Fruit fly (Drosophila melanogaster) whole organism, embryonic: ENCODE results near the gene CG11279.
A peak's percentile ranks its signal among the peaks of the same experiment; 100 is the strongest.

Experiments
- Awh ChIP-seq: fragments of 200-800 bp; sonication (Bioruptor generic); IDR thresholded peaks from 2 replicates; pipeline ENCODE4, ENCODE4 v1.3.6; 2022; ENCODE audit warnings: missing biosample characterization, missing genetic modification characterization
- Bdp1 ChIP-seq: fragments of 200-800 bp; sonication (Bioruptor generic); optimal IDR thresholded peaks from 3 replicates; lab custom pipeline; 2016; ENCODE audit warnings: missing biosample characterization, missing genetic modification characterization
- Bgb ChIP-seq: fragments of 200-800 bp; sonication (Bioruptor generic); IDR thresholded peaks from 2 replicates; pipeline ENCODE4 v1.3.6; 2022; ENCODE audit warnings: missing biosample characterization, missing genetic modification characterization; ENCODE audit not compliant: partially characterized antibody
- C15 ChIP-seq: fragments of 200-800 bp; sonication (Bioruptor generic); IDR thresholded peaks from 3 replicates; pipeline ENCODE4 v1.3.6; 2022; ENCODE audit warnings: missing biosample characterization, missing genetic modification characterization
- CG11398 ChIP-seq: fragments of 200-800 bp; sonication (Bioruptor generic); optimal IDR thresholded peaks from 2 replicates; lab custom pipeline; 2016; ENCODE audit warnings: missing biosample characterization, missing genetic modification characterization
- CG11456 ChIP-seq: fragments of 200-800 bp; sonication (Bioruptor generic); IDR thresholded peaks from 3 replicates; pipeline ENCODE4 v1.3.6; 2022; ENCODE audit warnings: missing biosample characterization, missing genetic modification characterization
- CG12659 ChIP-seq: fragments of 200-800 bp; sonication (Bioruptor generic); optimal IDR thresholded peaks from 3 replicates; lab custom pipeline; 2017; ENCODE audit warnings: mild to moderate bottlenecking, missing biosample characterization, missing genetic modification reagents, missing genetic modification characterization
- CG13287 ChIP-seq: fragments of 200-800 bp; sonication (Bioruptor generic); IDR thresholded peaks from 2 replicates; pipeline ENCODE4 v1.3.6; 2022; ENCODE audit warnings: missing biosample characterization, missing genetic modification characterization; ENCODE audit not compliant: partially characterized antibody
- CG2712 ChIP-seq: fragments of 200-800 bp; optimal IDR thresholded peaks from 3 replicates; lab custom pipeline; 2019; ENCODE audit warnings: missing biosample characterization, mild to moderate bottlenecking, missing genetic modification characterization, moderate library complexity
- CG3163 ChIP-seq: fragments of 200-800 bp; sonication (Bioruptor generic); optimal IDR thresholded peaks from 3 replicates; lab custom pipeline; 2016; ENCODE audit warnings: missing biosample characterization, missing genetic modification characterization
- CG32772 ChIP-seq: fragments of 200-800 bp; sonication (Bioruptor generic); IDR thresholded peaks from 2 replicates; pipeline ENCODE4 v1.3.6; 2022; ENCODE audit warnings: missing biosample characterization, missing genetic modification characterization
- CG3995 ChIP-seq: fragments of 200-800 bp; sonication (Bioruptor generic); optimal IDR thresholded peaks from 3 replicates; lab custom pipeline; 2016; ENCODE audit warnings: missing biosample characterization, missing genetic modification characterization
- CG42726 ChIP-seq: fragments of 200-800 bp; sonication (Bioruptor generic); IDR thresholded peaks from 2 replicates; pipeline ENCODE4 v1.3.6; 2022; ENCODE audit warnings: missing biosample characterization, missing genetic modification characterization; ENCODE audit not compliant: partially characterized antibody
- CG5245 ChIP-seq: fragments of 200-800 bp; sonication (Bioruptor generic); optimal IDR thresholded peaks from 3 replicates; lab custom pipeline; 2016; ENCODE audit warnings: missing biosample characterization, missing genetic modification characterization
- CG6175 ChIP-seq: fragments of 200-800 bp; sonication (Bioruptor generic); IDR thresholded peaks from 3 replicates; pipeline ENCODE4 v1.3.6; 2022; ENCODE audit warnings: missing biosample characterization, missing genetic modification characterization
- CG6272 ChIP-seq: fragments of 200-800 bp; sonication (Bioruptor generic); IDR thresholded peaks from 2 replicates; pipeline ENCODE4 v1.3.6; 2022; ENCODE audit warnings: missing biosample characterization, missing genetic modification characterization
- CG7372 ChIP-seq: fragments of 200-800 bp; sonication (Bioruptor generic); IDR thresholded peaks from 2 replicates; pipeline ENCODE4 v1.3.6; 2022; ENCODE audit warnings: missing biosample characterization, missing genetic modification characterization
- CG8478 ChIP-seq: fragments of >200 bp; optimal IDR thresholded peaks from 2 replicates; lab custom pipeline; 2018
- CG8944 ChIP-seq: fragments of 200-800 bp; sonication (Bioruptor generic); optimal IDR thresholded peaks from 3 replicates; lab custom pipeline; 2016; ENCODE audit warnings: missing biosample characterization, missing genetic modification characterization
- CTCF ChIP-seq: fragments of 200-800 bp; sonication (Bioruptor generic); optimal IDR thresholded peaks from 2 replicates; lab custom pipeline; 2017; ENCODE audit warnings: missing biosample characterization, mild to moderate bottlenecking, missing genetic modification characterization, moderate library complexity
- Chrac-16 ChIP-seq: fragments of 200-800 bp; sonication (Bioruptor generic); optimal IDR thresholded peaks from 3 replicates; lab custom pipeline; 2016; ENCODE audit warnings: missing biosample characterization, missing genetic modification characterization
- D19A ChIP-seq: fragments of 200-800 bp; optimal IDR thresholded peaks from 3 replicates; lab custom pipeline; 2019; ENCODE audit warnings: missing biosample characterization, mild to moderate bottlenecking, missing genetic modification characterization, moderate library complexity
- Dip3 ChIP-seq: fragments of 200-800 bp; sonication (Bioruptor generic); optimal IDR thresholded peaks from 3 replicates; lab custom pipeline; 2016; ENCODE audit warnings: missing biosample characterization, missing genetic modification characterization
- Dll ChIP-seq: fragments of 200-800 bp; sonication (Bioruptor generic); IDR thresholded peaks from 4 replicates; pipeline ENCODE4 v1.3.6; 2022; ENCODE audit warnings: missing biosample characterization, missing genetic modification characterization; ENCODE audit not compliant: partially characterized antibody
- Dp ChIP-seq: fragments of 200-800 bp; sonication (Bioruptor generic); optimal IDR thresholded peaks from 2 replicates; lab custom pipeline; 2018; ENCODE audit warnings: missing biosample characterization, mild to moderate bottlenecking, missing genetic modification characterization, moderate library complexity
- Gsc ChIP-seq: fragments of 200-800 bp; sonication (Bioruptor generic); IDR thresholded peaks from 2 replicates; pipeline ENCODE4 v1.3.6; 2022; ENCODE audit warnings: missing biosample characterization, missing genetic modification characterization
- HmgD ChIP-seq: fragments of 200-800 bp; sonication (Bioruptor generic); optimal IDR thresholded peaks from 3 replicates; lab custom pipeline; 2016; ENCODE audit warnings: missing biosample characterization, missing genetic modification characterization
- HmgZ ChIP-seq: fragments of 200-800 bp; sonication (Bioruptor generic); optimal IDR thresholded peaks from 2 replicates; lab custom pipeline; 2018; ENCODE audit warnings: missing biosample characterization, mild to moderate bottlenecking, missing genetic modification characterization
- MESR4 ChIP-seq: fragments of 200-800 bp; sonication (Bioruptor generic); optimal IDR thresholded peaks from 2 replicates; lab custom pipeline; 2018; ENCODE audit warnings: missing biosample characterization, mild to moderate bottlenecking, missing genetic modification characterization, moderate library complexity
- NC2β ChIP-seq: fragments of 200-800 bp; sonication (Bioruptor generic); optimal IDR thresholded peaks from 2 replicates; lab custom pipeline; 2016; ENCODE audit warnings: missing biosample characterization, missing genetic modification characterization
- NFAT ChIP-seq: fragments of 200-800 bp; sonication (Bioruptor generic); IDR thresholded peaks from 2 replicates; pipeline ENCODE4 v1.3.6; 2022; ENCODE audit warnings: missing biosample characterization, missing genetic modification characterization
- Nf-YB ChIP-seq: fragments of 200-800 bp; sonication (Bioruptor generic); optimal IDR thresholded peaks from 3 replicates; lab custom pipeline; 2019; ENCODE audit warnings: missing biosample characterization, mild to moderate bottlenecking, missing genetic modification characterization, moderate library complexity
- Nf-YC ChIP-seq: fragments of 200-800 bp; optimal IDR thresholded peaks from 3 replicates; lab custom pipeline; 2019; ENCODE audit warnings: missing biosample characterization, mild to moderate bottlenecking, missing genetic modification characterization, moderate library complexity
- Side ChIP-seq: fragments of 200-800 bp; sonication (Bioruptor generic); optimal IDR thresholded peaks from 2 replicates; lab custom pipeline; 2016; ENCODE audit warnings: missing biosample characterization, missing genetic modification characterization
- Xbp1 ChIP-seq: fragments of 200-800 bp; sonication (Bioruptor generic); optimal IDR thresholded peaks from 3 replicates; lab custom pipeline; 2016; ENCODE audit warnings: missing biosample characterization, mild to moderate bottlenecking, missing genetic modification characterization
- YL-1 ChIP-seq: fragments of 200-800 bp; sonication (Bioruptor generic); optimal IDR thresholded peaks from 3 replicates; lab custom pipeline; 2017; ENCODE audit warnings: missing biosample characterization, mild to moderate bottlenecking, missing genetic modification characterization
- ase ChIP-seq: fragments of 200-800 bp; sonication (Bioruptor generic); IDR thresholded peaks from 3 replicates; pipeline ENCODE4 v1.3.6; 2022; ENCODE audit warnings: missing biosample characterization, missing genetic modification characterization
- chinmo ChIP-seq: fragments of 200-800 bp; sonication (Bioruptor generic); IDR thresholded peaks from 4 replicates; pipeline ENCODE4 v1.3.6; 2022; ENCODE audit warnings: missing biosample characterization, missing genetic modification characterization; ENCODE audit not compliant: partially characterized antibody
- ci ChIP-seq: fragments of 200-800 bp; sonication (Bioruptor generic); IDR thresholded peaks from 3 replicates; pipeline ENCODE4 v1.3.6; 2022; ENCODE audit warnings: missing biosample characterization, missing genetic modification characterization
- crol ChIP-seq: fragments of 200-800 bp; sonication (Bioruptor generic); IDR thresholded peaks from 2 replicates; pipeline ENCODE4 v1.3.6; 2022; ENCODE audit warnings: missing biosample characterization, missing genetic modification characterization
- fu2 ChIP-seq: fragments of 200-800 bp; sonication (Bioruptor generic); optimal IDR thresholded peaks from 2 replicates; lab custom pipeline; 2016; ENCODE audit warnings: missing biosample characterization, missing genetic modification characterization
- kah ChIP-seq: fragments of 200-800 bp; sonication (Bioruptor generic); optimal IDR thresholded peaks from 2 replicates; lab custom pipeline; 2018; ENCODE audit warnings: missing biosample characterization, mild to moderate bottlenecking, missing genetic modification characterization
- luna ChIP-seq: fragments of 200-800 bp; sonication (Bioruptor generic); optimal IDR thresholded peaks from 2 replicates; lab custom pipeline; 2016; ENCODE audit warnings: missing biosample characterization, missing genetic modification characterization
- maf-S ChIP-seq: fragments of 200-800 bp; sonication (Bioruptor generic); optimal IDR thresholded peaks from 2 replicates; lab custom pipeline; 2016; ENCODE audit warnings: missing biosample characterization, missing genetic modification characterization
- mld ChIP-seq: fragments of 200-800 bp; sonication (Bioruptor generic); IDR thresholded peaks from 3 replicates; pipeline ENCODE4 v1.3.6; 2022; ENCODE audit warnings: missing biosample characterization, missing genetic modification characterization; ENCODE audit not compliant: partially characterized antibody
- odd ChIP-seq: fragments of 200-800 bp; sonication (Bioruptor generic); optimal IDR thresholded peaks from 2 replicates; lab custom pipeline; 2017; ENCODE audit warnings: missing biosample characterization, mild to moderate bottlenecking, missing genetic modification characterization
- pho ChIP-seq: fragments of 200-800 bp; sonication (Bioruptor generic); optimal IDR thresholded peaks from 2 replicates; lab custom pipeline; 2016; ENCODE audit warnings: missing biosample characterization, missing genetic modification characterization
- sob ChIP-seq: fragments of 200-800 bp; sonication (Bioruptor generic); IDR thresholded peaks from 2 replicates; pipeline ENCODE4 v1.3.6; 2022; ENCODE audit warnings: missing biosample characterization, missing genetic modification characterization
- trem ChIP-seq: fragments of 200-800 bp; optimal IDR thresholded peaks from 3 replicates; lab custom pipeline; 2019; ENCODE audit warnings: missing biosample characterization, mild to moderate bottlenecking, missing genetic modification characterization, moderate library complexity
- vnd ChIP-seq: fragments of 200-800 bp; sonication (Bioruptor generic); IDR thresholded peaks from 3 replicates; pipeline ENCODE4 v1.3.6; 2022; ENCODE audit warnings: missing biosample characterization, missing genetic modification characterization; ENCODE audit not compliant: partially characterized antibody

CG11279 gene

dm6 chr3L:13036706-13037457 lies 9.9 kb upstream of the CG11279 start, which contains the start of gene Srrm1 (continued):
- TF ChIP-seq trem (tag; lab: Kevin White, UChicago) (peak; percentile 67), CG42726 (GFP tag; lab: Robert Waterston, UW) (peak; percentile 95), ci (GFP tag; lab: Robert Waterston, UW) (peak; percentile 83), Bgb (GFP tag; lab: Robert Waterston, UW) (peak; percentile 93), chinmo (GFP tag; lab: Robert Waterston, UW) (peak; percentile 69; the same call in 1 of the 4 replicates), Nf-YB (no peak), Side (peak; percentile 41), ase (GFP tag; lab: Robert Waterston, UW) (peak; percentile 21; the same call in 1 of the 3 replicates), CG8944 (GFP tag; lab: Kevin White, UChicago) (peak; percentile 34), HmgD (GFP tag; lab: Kevin White, UChicago) (peak; percentile 30), CG13287 (GFP tag; lab: Robert Waterston, UW) (peak; percentile 93), CG6175 (no peak), Bdp1 (peak; percentile 39), pho (peak; percentile 67), CG11398 (no peak), CTCF (GFP tag; lab: Kevin White, UChicago) (peak; percentile 67), sob (peak; percentile 63), CG3163 (GFP tag; lab: Kevin White, UChicago) (peak; percentile 38), crol (peak; percentile 82), CG6272 (GFP tag; lab: Robert Waterston, UW) (peak; percentile 35), CG2712 (peak; percentile 28), Dll (GFP tag; lab: Robert Waterston, UW) (peak; percentile 90), YL-1 (peak; percentile 86), Dp (GFP tag; lab: Kevin White, UChicago) (peak; percentile 78), odd (GFP tag; lab: Kevin White, UChicago) (no peak), mld (peak; percentile 86; the same call in 2 of the 3 replicates), MESR4 (GFP tag; lab: Kevin White, UChicago) (peak; percentile 88), CG8478 (no peak), HmgZ (tag; lab: Kevin White, UChicago) (peak; percentile 63), Awh (no peak), NC2β (GFP tag; lab: Kevin White, UChicago) (peak; percentile 52), Xbp1 (GFP tag; lab: Kevin White, UChicago) (peak; percentile 53), C15 (GFP tag; lab: Robert Waterston, UW) (no peak), Chrac-16 (GFP tag; lab: Kevin White, UChicago) (peak; percentile 17), CG5245 (GFP tag; lab: Kevin White, UChicago) (peak; percentile 4), maf-S (GFP tag; lab: Kevin White, UChicago) (peak; percentile 38), vnd (peak; percentile 88), NFAT (peak; percentile 41; the same call in 1 of the 2 replicates), CG11456 (GFP tag; lab: Robert Waterston, UW) (peak; percentile 17; the same call in 1 of the 3 replicates), CG7372 (GFP tag; lab: Robert Waterston, UW) (0 out of 2 replicates have a peak, but pooled peaks have one; percentile 21), Gsc (GFP tag; lab: Robert Waterston, UW) (no peak), D19A (tag; lab: Kevin White, UChicago) (no peak), CG12659 (GFP tag; lab: Kevin White, UChicago) (peak; percentile 83), CG32772 (0 out of 2 replicates have a peak, but pooled peaks have one; percentile 5), Dip3 (GFP tag; lab: Kevin White, UChicago) (peak; percentile 38), fu2 (peak; percentile 30), kah (GFP tag; lab: Kevin White, UChicago) (no peak), CG3995 (GFP tag; lab: Kevin White, UChicago) (peak; percentile 13), luna (GFP tag; lab: Kevin White, UChicago) (no peak), Nf-YC (tag; lab: Kevin White, UChicago) (peak; percentile 25)
